Worm (Caenorhabditis elegans) whole organism, L4 larva: ENCODE measurements around the gene him-3.

ENCODE experiments used
- F44E2.7 ChIP-seq: fragments of 200-800 bp; sonication (Bioruptor generic); IDR thresholded peaks from 2 replicates; pipeline ENCODE4 v2.1.2; 2022; ENCODE audit warnings: missing genetic modification characterization, missing compliant biosample characterization
- aly-2 ChIP-seq: sonication (generic microtip); optimal IDR thresholded peaks from 2 replicates; lab custom pipeline; 2018; ENCODE audit warnings: missing biosample characterization, missing genetic modification characterization
- ama-1 ChIP-seq: fragments of 150-350 bp; optimal IDR thresholded peaks from 2 replicates; lab custom pipeline; 2014; ENCODE audit warnings: inconsistent platforms, mixed read lengths
- cey-2 ChIP-seq: sonication (generic microtip); optimal IDR thresholded peaks from 3 replicates; lab custom pipeline; 2017; ENCODE audit warnings: missing genetic modification characterization, mild to moderate bottlenecking, missing compliant biosample characterization, antibody characterized with exemption, borderline replicate concordance; ENCODE audit not compliant: insufficient read depth
- lin-39 ChIP-seq: fragments of 150-350 bp; optimal IDR thresholded peaks from 2 replicates; lab custom pipeline; 2014; ENCODE audit warnings: missing biosample characterization, missing genetic modification reagents, missing genetic modification characterization
- nhr-111 ChIP-seq: fragments of 200-800 bp; sonication (Bioruptor generic); optimal IDR thresholded peaks from 2 replicates; lab custom pipeline; 2018; ENCODE audit warnings: mild to moderate bottlenecking, missing genetic modification characterization, missing compliant biosample characterization
- nhr-76 ChIP-seq: fragments of 150-350 bp; optimal IDR thresholded peaks from 2 replicates; lab custom pipeline; 2014; ENCODE audit warnings: missing biosample characterization, missing genetic modification characterization
- snpc-4 ChIP-seq: fragments of 150-350 bp; optimal IDR thresholded peaks from 2 replicates; lab custom pipeline; 2014; ENCODE audit warnings: missing biosample characterization, missing genetic modification characterization
- unc-130 ChIP-seq: sonication (generic microtip); optimal IDR thresholded peaks from 2 replicates; lab custom pipeline; 2016; ENCODE audit warnings: missing genetic modification reagents, missing genetic modification characterization, missing compliant biosample characterization

DNA sequence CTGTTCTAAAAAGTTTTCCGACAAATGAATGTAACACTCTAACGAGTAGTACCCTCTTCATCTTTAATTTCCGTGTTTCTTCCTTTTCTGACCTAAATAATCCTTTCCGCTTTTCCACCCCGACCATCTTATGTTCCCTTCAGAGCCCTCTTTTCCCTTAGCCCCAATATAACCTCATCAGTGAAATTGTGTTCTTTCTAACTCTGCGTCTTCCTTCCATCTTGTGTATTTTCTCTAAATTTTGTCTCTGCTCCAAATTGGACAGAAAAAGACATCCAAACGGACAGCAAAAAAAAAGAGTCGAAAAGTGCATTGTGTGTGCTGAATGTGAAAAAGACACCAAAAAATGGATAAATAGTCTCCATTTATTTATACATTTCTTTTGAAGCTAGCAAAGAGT is 17.8 kb upstream of the him-3 start:
- TF ChIP-seq aly-2 (tag; lab: Kevin White, UChicago) (no peak), ama-1 (lab: Kevin White, UChicago) (no peak), F44E2.7 (GFP tag; lab: Robert Waterston, UW) (no peak), nhr-76 (tag; lab: Kevin White, UChicago) (no peak), unc-130 (GFP tag; lab: Kevin White, UChicago) (no peak), lin-39 (tag; lab: Kevin White, UChicago) (no peak), snpc-4 (tag; lab: Kevin White, UChicago) (no peak), nhr-111 (GFP tag; lab: Kevin White, UChicago) (no peak), cey-2 (tag; lab: Kevin White, UChicago) (no peak)
